Worm (Caenorhabditis elegans) whole organism, midembryonic: ENCODE data around the gene K10H10.12.

ENCODE experiments used
- T22C8.4 ChIP-seq: fragments of 200-800 bp; sonication (Bioruptor generic); IDR thresholded peaks from 2 replicates; pipeline ENCODE4 v1.3.6; 2022; ENCODE audit warnings: missing genetic modification characterization, missing compliant biosample characterization
- cog-1 ChIP-seq: sonication (generic microtip); optimal IDR thresholded peaks from 2 replicates; lab custom pipeline; 2016; ENCODE audit warnings: missing genetic modification characterization, missing compliant biosample characterization
- flt-1 ChIP-seq: fragments of 200-800 bp; sonication (Bioruptor generic); IDR thresholded peaks from 2 replicates; pipeline ENCODE4 v1.3.6; 2022; ENCODE audit warnings: missing genetic modification characterization, missing compliant biosample characterization
- klf-2 ChIP-seq: fragments of 200-800 bp; sonication (Bioruptor generic); conservative IDR thresholded peaks from 2 replicates; pipeline ENCODE4 v1.3.6; 2022; ENCODE audit warnings: missing genetic modification reagents, missing genetic modification characterization, missing compliant biosample characterization
- med-1 ChIP-seq: sonication (generic microtip); optimal IDR thresholded peaks from 2 replicates; lab custom pipeline; 2017; ENCODE audit warnings: missing genetic modification characterization, mild to moderate bottlenecking, missing compliant biosample characterization, antibody characterized with exemption, missing genetic modification reagents; ENCODE audit not compliant: insufficient read depth
- ref-1 ChIP-seq: fragments of 200-800 bp; sonication (Bioruptor generic); conservative IDR thresholded peaks from 2 replicates; pipeline ENCODE4 v1.3.6; 2022; ENCODE audit warnings: missing genetic modification reagents, missing genetic modification characterization, missing compliant biosample characterization
- tab-1 ChIP-seq: fragments of 200-800 bp; sonication (Bioruptor generic); IDR thresholded peaks from 2 replicates; pipeline ENCODE4 v1.3.6; 2022; ENCODE audit warnings: missing genetic modification characterization, missing compliant biosample characterization
- ztf-23 ChIP-seq: fragments of 200-800 bp; sonication (Bioruptor generic); IDR thresholded peaks from 2 replicates; pipeline ENCODE4 v1.3.6; 2022; ENCODE audit warnings: missing genetic modification reagents, missing genetic modification characterization, missing compliant biosample characterization

DNA sequence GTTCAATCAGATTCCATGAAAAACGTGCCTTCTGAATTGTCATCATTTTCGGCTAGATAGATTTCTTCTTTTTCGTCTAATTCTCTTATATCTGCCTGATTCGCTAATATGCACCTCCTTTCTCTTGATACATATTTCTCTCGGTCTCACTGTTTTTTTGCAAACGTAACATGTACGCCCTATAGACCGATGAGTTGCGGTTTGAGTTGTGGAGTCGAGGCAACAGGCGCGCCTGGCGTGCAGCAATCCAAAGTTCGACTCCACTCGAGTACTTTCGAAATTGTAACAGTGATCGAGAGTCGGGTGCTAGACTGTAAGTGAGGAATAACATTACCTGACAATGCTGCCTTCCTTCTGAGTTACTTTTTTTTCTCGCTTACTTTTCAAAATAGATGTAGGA, 9.3 kb downstream of the K10H10.12 start:
- TF ChIP-seq tab-1 (GFP tag; lab: Robert Waterston, UW): peak; percentile 92
- TF ChIP-seq flt-1 (GFP tag; lab: Robert Waterston, UW): peak; percentile 96
- TF ChIP-seq ztf-23 (GFP tag; lab: Robert Waterston, UW): peak; percentile 92
- peak; percentile 82 for TF ChIP-seq ref-1
- peak; percentile 92 for TF ChIP-seq cog-1 (tag; lab: Kevin White, UChicago)
- peak; percentile 88 for TF ChIP-seq klf-2 (GFP tag; lab: Robert Waterston, UW)
- peak; percentile 72 for TF ChIP-seq med-1 (GFP tag; lab: Kevin White, UChicago)
- peak; percentile 87 for TF ChIP-seq T22C8.4 (GFP tag; lab: Robert Waterston, UW)
